Worm (Caenorhabditis elegans) whole organism, L1 larva: Measurements from ENCODE around the gene gck-1.

ENCODE experiments used
- C04F5.9 ChIP-seq: sonication (generic microtip); optimal IDR thresholded peaks from 2 replicates; lab custom pipeline; 2016; ENCODE audit warnings: missing genetic modification characterization, missing compliant biosample characterization
- C34B4.2 ChIP-seq: sonication (generic microtip); optimal IDR thresholded peaks from 2 replicates; lab custom pipeline; 2017; ENCODE audit warnings: mild to moderate bottlenecking, missing genetic modification characterization, missing compliant biosample characterization
- F16B12.6 ChIP-seq: fragments of 150-350 bp; optimal IDR thresholded peaks from 2 replicates; lab custom pipeline; 2014; ENCODE audit warnings: missing biosample characterization, missing genetic modification characterization
- alr-1 ChIP-seq: fragments of 200-800 bp; sonication (Bioruptor generic); optimal IDR thresholded peaks from 2 replicates; lab custom pipeline; 2018; ENCODE audit warnings: borderline replicate concordance, mild to moderate bottlenecking, missing genetic modification characterization, missing compliant biosample characterization
- aly-2 ChIP-seq: fragments of 150-350 bp; optimal IDR thresholded peaks from 2 replicates; lab custom pipeline; 2014; ENCODE audit warnings: missing biosample characterization, missing genetic modification characterization
- ama-1 ChIP-seq: fragments of 150-350 bp; optimal IDR thresholded peaks from 2 replicates; lab custom pipeline; 2014
- blmp-1 ChIP-seq: fragments of 150-350 bp; optimal IDR thresholded peaks from 2 replicates; lab custom pipeline; 2014; ENCODE audit warnings: missing biosample characterization, missing genetic modification characterization
- ceh-8 ChIP-seq: fragments of 200-800 bp; sonication (Bioruptor generic); optimal IDR thresholded peaks from 2 replicates; lab custom pipeline; 2018; ENCODE audit warnings: mild to moderate bottlenecking, missing genetic modification characterization, moderate library complexity, missing compliant biosample characterization
- ceh-88 ChIP-seq: fragments of 200-800 bp; sonication (Bioruptor generic); IDR thresholded peaks from 2 replicates; pipeline ENCODE4 v1.3.6; 2022; ENCODE audit warnings: missing genetic modification characterization, missing compliant biosample characterization
- ceh-90 ChIP-seq: sonication (generic microtip); optimal IDR thresholded peaks from 2 replicates; lab custom pipeline; 2016; ENCODE audit warnings: missing genetic modification characterization, missing compliant biosample characterization
- ces-1 ChIP-seq: fragments of 150-350 bp; optimal IDR thresholded peaks from 2 replicates; lab custom pipeline; 2014; ENCODE audit warnings: missing biosample characterization, missing genetic modification reagents, missing genetic modification characterization
- dpl-1 ChIP-seq, 3 experiments: fragments of 150-350 bp in 2 of 3; sonication (generic microtip) in 1 of 3; optimal IDR thresholded peaks; 2 replicates each; lab custom pipeline; 2014 to 2017; ENCODE audit warnings: missing biosample characterization in 3 of 3, missing genetic modification characterization in 3 of 3, missing genetic modification reagents in 3 of 3
- dsc-1 ChIP-seq: sonication (generic microtip); optimal IDR thresholded peaks from 2 replicates; lab custom pipeline; 2016; ENCODE audit warnings: mild to moderate bottlenecking, missing genetic modification characterization, missing compliant biosample characterization
- egl-13 ChIP-seq: sonication (generic microtip); optimal IDR thresholded peaks from 2 replicates; lab custom pipeline; 2016; ENCODE audit warnings: missing genotype, missing genetic modification reagents, missing genetic modification characterization, missing compliant biosample characterization
- elt-2 ChIP-seq: sonication (generic microtip); optimal IDR thresholded peaks from 2 replicates; lab custom pipeline; 2016; ENCODE audit warnings: missing genetic modification characterization, mild to moderate bottlenecking, inconsistent platforms, missing compliant biosample characterization, missing genetic modification reagents
- elt-3 ChIP-seq, 6 experiments: fragments of 150-350 bp in 1 of 6; sonication (generic microtip); optimal IDR thresholded peaks; 2 replicates each; lab custom pipeline; 2017 to 2018; ENCODE audit warnings: missing biosample characterization in 6 of 6, missing genetic modification characterization in 6 of 6, inconsistent platforms in 1 of 6
- fkh-10 ChIP-seq: sonication (generic microtip); optimal IDR thresholded peaks from 2 replicates; lab custom pipeline; 2017; ENCODE audit warnings: missing biosample characterization, missing genetic modification reagents, missing genetic modification characterization
- fos-1 ChIP-seq: fragments of 150-350 bp; optimal IDR thresholded peaks from 2 replicates; lab custom pipeline; 2014; ENCODE audit warnings: missing biosample characterization, missing genetic modification characterization
- grh-1 ChIP-seq: fragments of 200-800 bp; sonication (Bioruptor generic); IDR thresholded peaks from 2 replicates; pipeline ENCODE4 v1.3.6; 2022; ENCODE audit warnings: missing genetic modification reagents, missing genetic modification characterization, missing compliant biosample characterization
- hlh-17 ChIP-seq: fragments of 200-800 bp; sonication (Bioruptor generic); optimal IDR thresholded peaks from 2 replicates; lab custom pipeline; 2018; ENCODE audit warnings: missing genetic modification characterization, mild to moderate bottlenecking, missing compliant biosample characterization, moderate library complexity, borderline replicate concordance
- hlh-4 ChIP-seq: sonication (generic microtip); optimal IDR thresholded peaks from 2 replicates; lab custom pipeline; 2016; ENCODE audit warnings: mild to moderate bottlenecking, missing genetic modification characterization, missing compliant biosample characterization
- irx-1 ChIP-seq: sonication (generic microtip); optimal IDR thresholded peaks from 2 replicates; lab custom pipeline; 2016; ENCODE audit warnings: missing genetic modification characterization, missing compliant biosample characterization
- isw-1 ChIP-seq: fragments of 200-800 bp; sonication (Bioruptor generic); IDR thresholded peaks from 2 replicates; pipeline ENCODE4 v1.3.6; 2022; ENCODE audit warnings: missing genetic modification characterization, missing compliant biosample characterization
- jun-1 ChIP-seq: fragments of 150-350 bp; optimal IDR thresholded peaks from 2 replicates; lab custom pipeline; 2014; ENCODE audit warnings: missing biosample characterization, missing genetic modification reagents, missing genetic modification characterization
- lin-13 ChIP-seq: fragments of 150-350 bp; optimal IDR thresholded peaks from 2 replicates; lab custom pipeline; 2014; ENCODE audit warnings: missing biosample characterization, missing genetic modification reagents, missing genetic modification characterization
- lin-14 ChIP-seq: fragments of 200-800 bp; sonication (Bioruptor generic); optimal IDR thresholded peaks from 2 replicates; lab custom pipeline; 2018; ENCODE audit warnings: mild to moderate bottlenecking, missing genetic modification characterization, moderate library complexity, missing compliant biosample characterization
- lin-39 ChIP-seq: fragments of 150-350 bp; optimal IDR thresholded peaks from 2 replicates; lab custom pipeline; 2014; ENCODE audit warnings: missing biosample characterization, missing genetic modification reagents, missing genetic modification characterization
- lir-3 ChIP-seq: sonication (generic microtip); optimal IDR thresholded peaks from 2 replicates; lab custom pipeline; 2016; ENCODE audit warnings: mild to moderate bottlenecking, missing genetic modification characterization, moderate library complexity, missing compliant biosample characterization; ENCODE audit not compliant: poor library complexity
- mab-9 ChIP-seq: fragments of 200-800 bp; sonication (Bioruptor generic); IDR thresholded peaks from 2 replicates; pipeline ENCODE4 v1.3.6; 2022; ENCODE audit warnings: missing genetic modification reagents, missing genetic modification characterization, missing compliant biosample characterization
- nhr-12 ChIP-seq: sonication (generic microtip); optimal IDR thresholded peaks from 2 replicates; lab custom pipeline; 2017; ENCODE audit warnings: missing biosample characterization, missing genetic modification characterization
- nhr-237 ChIP-seq: fragments of 150-350 bp; optimal IDR thresholded peaks from 2 replicates; lab custom pipeline; 2014; ENCODE audit warnings: missing biosample characterization, missing genetic modification characterization
- nhr-28 ChIP-seq: fragments of 150-350 bp; optimal IDR thresholded peaks from 2 replicates; lab custom pipeline; 2014; ENCODE audit warnings: missing biosample characterization, missing genetic modification characterization
- nhr-47 ChIP-seq: sonication (generic microtip); optimal IDR thresholded peaks from 2 replicates; lab custom pipeline; 2016; ENCODE audit warnings: mild to moderate bottlenecking, missing genetic modification characterization, moderate library complexity, missing compliant biosample characterization
- nhr-71 ChIP-seq: sonication (generic microtip); optimal IDR thresholded peaks from 2 replicates; lab custom pipeline; 2016; ENCODE audit warnings: mild to moderate bottlenecking, missing genetic modification characterization, moderate library complexity, missing compliant biosample characterization
- nhr-77 ChIP-seq: fragments of 150-350 bp; optimal IDR thresholded peaks from 2 replicates; lab custom pipeline; 2014; ENCODE audit warnings: missing biosample characterization, missing genetic modification characterization
- nhr-85 ChIP-seq: sonication (generic microtip); peaks from one replicate; lab custom pipeline; 2016; ENCODE audit warnings: missing genetic modification characterization, inconsistent platforms, missing compliant biosample characterization
- nhr-90 ChIP-seq: sonication (generic microtip); optimal IDR thresholded peaks from 2 replicates; lab custom pipeline; 2016; ENCODE audit warnings: mild to moderate bottlenecking, missing genetic modification characterization, missing compliant biosample characterization; ENCODE audit not compliant: poor library complexity
- rnt-1 ChIP-seq: sonication (generic microtip); optimal IDR thresholded peaks from 2 replicates; lab custom pipeline; 2016; ENCODE audit warnings: mild to moderate bottlenecking, missing genetic modification characterization, moderate library complexity, missing compliant biosample characterization
- skn-1 ChIP-seq: fragments of 150-350 bp; optimal IDR thresholded peaks from 2 replicates; lab custom pipeline; 2014; ENCODE audit warnings: missing biosample characterization, missing genetic modification characterization
- snpc-4 ChIP-seq: fragments of 150-350 bp; optimal IDR thresholded peaks from 2 replicates; lab custom pipeline; 2014; ENCODE audit warnings: missing biosample characterization, missing genetic modification characterization
- snu-23 ChIP-seq: sonication (generic microtip); optimal IDR thresholded peaks from 2 replicates; lab custom pipeline; 2016; ENCODE audit warnings: missing genetic modification characterization, missing compliant biosample characterization
- sptf-1 ChIP-seq: fragments of 150-350 bp; optimal IDR thresholded peaks from 2 replicates; lab custom pipeline; 2014; ENCODE audit warnings: missing biosample characterization, missing genetic modification characterization
- swsn-7 ChIP-seq: sonication (generic microtip); optimal IDR thresholded peaks from 2 replicates; lab custom pipeline; 2016; ENCODE audit warnings: missing genetic modification characterization, missing compliant biosample characterization
- tbx-2 ChIP-seq: sonication (generic microtip); optimal IDR thresholded peaks from 2 replicates; lab custom pipeline; 2016; ENCODE audit warnings: missing genetic modification characterization, missing compliant biosample characterization
- tlp-1 ChIP-seq: fragments of 150-350 bp; optimal IDR thresholded peaks from 2 replicates; lab custom pipeline; 2014; ENCODE audit warnings: missing biosample characterization, missing genetic modification characterization
- unc-30 ChIP-seq: sonication (generic microtip); optimal IDR thresholded peaks from 2 replicates; lab custom pipeline; 2017; ENCODE audit warnings: missing biosample characterization, missing genetic modification characterization
- unc-62 ChIP-seq: fragments of 150-350 bp; optimal IDR thresholded peaks from 2 replicates; lab custom pipeline; 2014; ENCODE audit warnings: missing biosample characterization, missing genetic modification reagents, missing genetic modification characterization
- unc-86 ChIP-seq: sonication (generic microtip); optimal IDR thresholded peaks from 2 replicates; lab custom pipeline; 2016; ENCODE audit warnings: missing genetic modification characterization, missing compliant biosample characterization
- vab-15 ChIP-seq: sonication (generic microtip); optimal IDR thresholded peaks from 2 replicates; lab custom pipeline; 2017; ENCODE audit warnings: missing genotype, mild to moderate bottlenecking, missing genetic modification characterization, missing compliant biosample characterization
- xbp-1 ChIP-seq: sonication (generic microtip); optimal IDR thresholded peaks from 2 replicates; lab custom pipeline; 2016; ENCODE audit warnings: missing genetic modification characterization, missing compliant biosample characterization
- zip-4 ChIP-seq: fragments of 200-800 bp; sonication (Bioruptor generic); optimal IDR thresholded peaks from 2 replicates; lab custom pipeline; 2018; ENCODE audit warnings: mild to moderate bottlenecking, missing genetic modification characterization, moderate library complexity, missing compliant biosample characterization
- ztf-11 ChIP-seq, 2 experiments: sonication (generic microtip); optimal IDR thresholded peaks; 2 replicates each; lab custom pipeline; 2016 to 2017; ENCODE audit warnings: missing genetic modification characterization in 2 of 2, missing biosample characterization in 1 of 2, missing compliant biosample characterization in 1 of 2

Gene gck-1

ce11 chrV:8913940-8914339, 33.7 kb upstream of the gck-1 start, which contains the start of gene mod-1:
TSS of gene mod-1 (minus strand) at chrV:8914040.
- TF ChIP-seq zip-4 (GFP tag; lab: Kevin White, UChicago) (no peak), ztf-11 (tag; optimal IDR thresholded peaks at IDR 0.05; lab: Kevin White, UChicago) (no peak), ama-1 (lab: Kevin White, UChicago) (no peak), vab-15 (tag; lab: Kevin White, UChicago) (no peak), ceh-8 (GFP tag; lab: Kevin White, UChicago) (no peak)

- no peak for TF ChIP-seq grh-1 (GFP tag; lab: Robert Waterston, UW)
- no peak for TF ChIP-seq dpl-1 (GFP tag; optimal IDR thresholded peaks at IDR 0.05; lab: Kevin White, UChicago)
- TF ChIP-seq C04F5.9 (tag; lab: Kevin White, UChicago), result no peak
- TF ChIP-seq ces-1 (GFP tag; lab: Kevin White, UChicago), result no peak
- no peak for TF ChIP-seq ceh-90 (tag; lab: Kevin White, UChicago)
- no peak for TF ChIP-seq xbp-1 (tag; lab: Kevin White, UChicago)
- TF ChIP-seq nhr-12 (tag; lab: Kevin White, UChicago), result no peak
- no peak for TF ChIP-seq dsc-1
- no peak for TF ChIP-seq nhr-237
- peak; percentile 73 for TF ChIP-seq lin-14 (GFP tag; lab: Kevin White, UChicago)
- no peak for TF ChIP-seq ceh-88 (GFP tag; lab: Robert Waterston, UW)
- TF ChIP-seq fkh-10, result no peak
- no peak for TF ChIP-seq unc-30 (tag; lab: Kevin White, UChicago)
- TF ChIP-seq nhr-90, result no peak
- no peak for TF ChIP-seq skn-1
- no peak for TF ChIP-seq isw-1 (GFP tag; lab: Robert Waterston, UW)
- TF ChIP-seq vab-15 (tag; lab: Kevin White, UChicago), result no peak
- no peak for TF ChIP-seq nhr-28 (tag; lab: Kevin White, UChicago)
- no peak for TF ChIP-seq aly-2 (tag; lab: Kevin White, UChicago)
- no peak for TF ChIP-seq lin-13 (GFP tag; lab: Kevin White, UChicago)
- no peak for TF ChIP-seq unc-62 (GFP tag; lab: Kevin White, UChicago)
- no peak for TF ChIP-seq snpc-4
- peak in 1 of 6 experiments; percentile 32 for TF ChIP-seq elt-3 (tag; optimal IDR thresholded peaks at IDR 0.05; lab: Kevin White, UChicago)
- TF ChIP-seq F16B12.6, result no peak
- no peak for TF ChIP-seq alr-1 (tag; lab: Kevin White, UChicago)
- TF ChIP-seq hlh-4 (tag; lab: Kevin White, UChicago), result no peak
- TF ChIP-seq elt-2 (tag; lab: Kevin White, UChicago), result peak; percentile 68
- no peak for TF ChIP-seq mab-9
- no peak for TF ChIP-seq swsn-7 (tag; lab: Kevin White, UChicago)
- no peak for TF ChIP-seq egl-13 (tag; lab: Kevin White, UChicago)
- peak; percentile 52 for TF ChIP-seq nhr-85
- TF ChIP-seq lir-3, result no peak
- TF ChIP-seq jun-1, result no peak
- TF ChIP-seq nhr-47, result no peak
- TF ChIP-seq lin-39, result no peak
- TF ChIP-seq tbx-2 (tag; lab: Kevin White, UChicago), result no peak
- TF ChIP-seq rnt-1, result peak; percentile 19
- peak; percentile 16 for TF ChIP-seq snu-23 (GFP tag; lab: Kevin White, UChicago)
- TF ChIP-seq fos-1, result no peak
- no peak for TF ChIP-seq tlp-1
- TF ChIP-seq unc-86 (tag; lab: Kevin White, UChicago), result no peak
- no peak for TF ChIP-seq sptf-1 (tag; lab: Kevin White, UChicago)
- no peak for TF ChIP-seq nhr-77
- peak; percentile 36 for TF ChIP-seq nhr-71 (tag; lab: Kevin White, UChicago)
- no peak for TF ChIP-seq hlh-17 (GFP tag; lab: Kevin White, UChicago)
- peak; percentile 15 for TF ChIP-seq blmp-1 (tag; lab: Kevin White, UChicago)
- TF ChIP-seq irx-1 (tag; lab: Kevin White, UChicago), result no peak
- no peak for TF ChIP-seq C34B4.2 (tag; lab: Kevin White, UChicago)
Measured at ce11 chrV:8922781-8923180, 24.8 kb upstream of the gck-1 start, which contains the start of gene ttr-47. TSS of gene ttr-47 (plus strand) at chrV:8923088.
